Fruit fly (Drosophila melanogaster) whole organism, embryonic: ENCODE data around the gene Pde11.

Experiments used
- Antp ChIP-seq: fragments of 200-800 bp; sonication (Bioruptor generic); optimal IDR thresholded peaks from 3 replicates; lab custom pipeline; 2016; ENCODE audit warnings: missing biosample characterization, missing genetic modification characterization
- Blimp-1 ChIP-seq: fragments of 200-800 bp; sonication (Bioruptor generic); optimal IDR thresholded peaks from 3 replicates; lab custom pipeline; 2018; ENCODE audit warnings: missing biosample characterization, missing genetic modification characterization, mild to moderate bottlenecking, moderate library complexity, missing genetic modification reagents
- BtbVII ChIP-seq: fragments of 200-800 bp; sonication (Bioruptor generic); optimal IDR thresholded peaks from 3 replicates; lab custom pipeline; 2017; ENCODE audit warnings: missing biosample characterization, mild to moderate bottlenecking, missing genetic modification characterization
- CG10959 ChIP-seq: fragments of 200-800 bp; sonication (Bioruptor generic); IDR thresholded peaks from 2 replicates; pipeline ENCODE4 v1.3.6; 2022; ENCODE audit warnings: missing biosample characterization, missing genetic modification characterization
- CG12104 ChIP-seq: fragments of 200-800 bp; sonication (Bioruptor generic); optimal IDR thresholded peaks from 3 replicates; lab custom pipeline; 2016; ENCODE audit warnings: missing biosample characterization, missing genetic modification characterization
- CG12942 ChIP-seq: fragments of 200-800 bp; sonication (Bioruptor generic); optimal IDR thresholded peaks from 3 replicates; lab custom pipeline; 2016; ENCODE audit warnings: missing biosample characterization, missing genetic modification characterization
- CG14710 ChIP-seq: fragments of 200-800 bp; sonication (Bioruptor generic); optimal IDR thresholded peaks from 3 replicates; lab custom pipeline; 2019; ENCODE audit warnings: missing biosample characterization, mild to moderate bottlenecking, missing genetic modification characterization, moderate library complexity
- CG1529 ChIP-seq: fragments of 200-800 bp; sonication (Bioruptor generic); optimal IDR thresholded peaks from 3 replicates; lab custom pipeline; 2018; ENCODE audit warnings: missing biosample characterization, missing genetic modification characterization
- CG1647 ChIP-seq: fragments of 200-800 bp; sonication (Bioruptor generic); optimal IDR thresholded peaks from 3 replicates; lab custom pipeline; 2016; ENCODE audit warnings: missing biosample characterization, missing genetic modification characterization
- CG17361 ChIP-seq: fragments of 200-800 bp; sonication (Bioruptor generic); IDR thresholded peaks from 3 replicates; pipeline ENCODE4 v1.3.6; 2022; ENCODE audit warnings: missing biosample characterization, missing genetic modification characterization
- CG2120 ChIP-seq: fragments of 200-800 bp; sonication (Bioruptor generic); optimal IDR thresholded peaks from 3 replicates; lab custom pipeline; 2016; ENCODE audit warnings: missing biosample characterization, missing genetic modification characterization
- CG2199 ChIP-seq: fragments of 200-800 bp; sonication (Bioruptor generic); IDR thresholded peaks from 3 replicates; pipeline ENCODE4 v1.3.6; 2022; ENCODE audit warnings: missing biosample characterization, missing genetic modification characterization
- CG30431 ChIP-seq: fragments of 200-800 bp; sonication (Bioruptor generic); optimal IDR thresholded peaks from 2 replicates; lab custom pipeline; 2017; ENCODE audit warnings: missing biosample characterization, missing genetic modification characterization
- CG31224 ChIP-seq: fragments of 200-800 bp; sonication (Bioruptor generic); IDR thresholded peaks from 2 replicates; pipeline ENCODE4 v1.3.6; 2022; ENCODE audit warnings: missing biosample characterization, missing genetic modification characterization
- CG31388 ChIP-seq: fragments of 200-800 bp; sonication (Bioruptor generic); optimal IDR thresholded peaks from 2 replicates; lab custom pipeline; 2016; ENCODE audit warnings: missing biosample characterization, missing genetic modification characterization
- CG34376 ChIP-seq: fragments of 200-800 bp; sonication (Bioruptor generic); optimal IDR thresholded peaks from 2 replicates; lab custom pipeline; 2018; ENCODE audit warnings: missing biosample characterization, mild to moderate bottlenecking, missing genetic modification characterization
- CG34422 ChIP-seq: fragments of 200-800 bp; sonication (Bioruptor generic); IDR thresholded peaks from 3 replicates; pipeline ENCODE4 v1.3.6; 2022; ENCODE audit warnings: missing biosample characterization, missing genetic modification characterization
- CG6175 ChIP-seq: fragments of 200-800 bp; sonication (Bioruptor generic); IDR thresholded peaks from 3 replicates; pipeline ENCODE4 v1.3.6; 2022; ENCODE audit warnings: missing biosample characterization, missing genetic modification characterization
- CG6689 ChIP-seq: fragments of 200-800 bp; sonication (Bioruptor generic); IDR thresholded peaks from 2 replicates; pipeline ENCODE4 v1.3.6; 2022; ENCODE audit warnings: missing biosample characterization, missing genetic modification characterization
- CG7839 ChIP-seq: fragments of 200-800 bp; sonication (Bioruptor generic); optimal IDR thresholded peaks from 3 replicates; lab custom pipeline; 2018; ENCODE audit warnings: missing biosample characterization, mild to moderate bottlenecking, missing genetic modification characterization, moderate library complexity
- CG8478 ChIP-seq: fragments of >200 bp; optimal IDR thresholded peaks from 2 replicates; lab custom pipeline; 2018
- CG8765 ChIP-seq: fragments of 200-800 bp; sonication (Bioruptor generic); IDR thresholded peaks from 2 replicates; pipeline ENCODE4 v1.3.6; 2022; ENCODE audit warnings: missing biosample characterization, missing genetic modification characterization
- Doc2 ChIP-seq: fragments of 200-800 bp; sonication (Bioruptor generic); IDR thresholded peaks from 2 replicates; pipeline ENCODE4 v1.3.6; 2022; ENCODE audit warnings: missing biosample characterization, missing genetic modification characterization
- Ets65A ChIP-seq: fragments of 200-800 bp; sonication (Bioruptor generic); peaks from one replicate; lab custom pipeline; 2016; ENCODE audit warnings: missing biosample characterization, missing genetic modification characterization
- Fer2 ChIP-seq: fragments of 200-800 bp; sonication (Bioruptor generic); optimal IDR thresholded peaks from 2 replicates; lab custom pipeline; 2018; ENCODE audit warnings: missing biosample characterization, mild to moderate bottlenecking, missing genetic modification characterization, moderate library complexity
- GATAe ChIP-seq: fragments of 200-800 bp; sonication (Bioruptor generic); conservative IDR thresholded peaks from 2 replicates; pipeline ENCODE4 v1.3.6; 2022; ENCODE audit warnings: missing biosample characterization, missing genetic modification characterization
- HLH3B ChIP-seq: fragments of 200-800 bp; sonication (Bioruptor generic); IDR thresholded peaks from 2 replicates; pipeline ENCODE4 v1.3.6; 2022; ENCODE audit warnings: missing biosample characterization, missing genetic modification characterization
- Hey ChIP-seq: fragments of 200-800 bp; sonication (Bioruptor generic); optimal IDR thresholded peaks from 3 replicates; lab custom pipeline; 2018; ENCODE audit warnings: missing biosample characterization, mild to moderate bottlenecking, missing genetic modification characterization
- Hmx ChIP-seq: fragments of 200-800 bp; sonication (Bioruptor generic); optimal IDR thresholded peaks from 2 replicates; lab custom pipeline; 2016; ENCODE audit warnings: missing biosample characterization, missing genetic modification characterization
- Hr39 ChIP-seq: fragments of >200 bp; optimal IDR thresholded peaks from 2 replicates; lab custom pipeline; 2017
- Mes4 ChIP-seq: fragments of 200-800 bp; sonication (Bioruptor generic); optimal IDR thresholded peaks from 2 replicates; lab custom pipeline; 2016; ENCODE audit warnings: missing biosample characterization, missing genetic modification characterization
- Myb ChIP-seq: fragments of 200-800 bp; sonication (Bioruptor generic); optimal IDR thresholded peaks from 2 replicates; lab custom pipeline; 2016; ENCODE audit warnings: missing biosample characterization, missing genetic modification characterization
- Ravus ChIP-seq: fragments of 200-800 bp; sonication (Bioruptor generic); IDR thresholded peaks from 2 replicates; pipeline ENCODE4 v1.3.6; 2022; ENCODE audit warnings: missing biosample characterization, missing genetic modification characterization
- Rfx ChIP-seq: fragments of 200-800 bp; sonication (Bioruptor generic); IDR thresholded peaks from 2 replicates; pipeline ENCODE4 v1.3.6; 2022; ENCODE audit warnings: missing biosample characterization, missing genetic modification characterization
- ac ChIP-seq: fragments of 200-800 bp; sonication (Bioruptor generic); optimal IDR thresholded peaks from 3 replicates; lab custom pipeline; 2017; ENCODE audit warnings: missing biosample characterization, mild to moderate bottlenecking, missing genetic modification characterization
- ato ChIP-seq: fragments of 200-800 bp; sonication (Bioruptor generic); IDR thresholded peaks from 2 replicates; pipeline ENCODE4 v1.3.6; 2022; ENCODE audit warnings: missing biosample characterization, missing genetic modification characterization; ENCODE audit not compliant: partially characterized antibody
- chif ChIP-seq, 2 experiments: fragments of 200-800 bp; sonication (Bioruptor generic); optimal IDR thresholded peaks; 3 replicates each; lab custom pipeline; 2016; ENCODE audit warnings: missing biosample characterization in 2 of 2, missing genetic modification characterization in 2 of 2
- chn ChIP-seq: fragments of 200-800 bp; sonication (Bioruptor generic); optimal IDR thresholded peaks from 2 replicates; lab custom pipeline; 2016; ENCODE audit warnings: missing biosample characterization, missing genetic modification characterization
- da ChIP-seq: fragments of 200-800 bp; sonication (Bioruptor generic); optimal IDR thresholded peaks from 2 replicates; lab custom pipeline; 2016; ENCODE audit warnings: missing biosample characterization, missing genetic modification characterization
- dpn ChIP-seq, 2 experiments: fragments of 200-800 bp; sonication (Bioruptor generic); optimal IDR thresholded peaks; 3 replicates each; lab custom pipeline; 2016; ENCODE audit warnings: missing biosample characterization in 2 of 2, missing genetic modification characterization in 2 of 2
- gce ChIP-seq: fragments of 200-800 bp; sonication (Bioruptor generic); IDR thresholded peaks from 3 replicates; pipeline ENCODE4 v1.3.6; 2022; ENCODE audit warnings: missing biosample characterization, missing genetic modification characterization
- lilli ChIP-seq: fragments of 200-800 bp; sonication (Bioruptor generic); optimal IDR thresholded peaks from 3 replicates; lab custom pipeline; 2016; ENCODE audit warnings: missing biosample characterization, missing genetic modification characterization
- prd ChIP-seq, 3 experiments: fragments of >200 bp in 2 of 3; fragments of 200-800 bp in 1 of 3; sonication (Bioruptor generic) in 1 of 3; optimal IDR thresholded peaks in 2 of 3; IDR thresholded peaks in 1 of 3; 2 replicates in 2 of 3; 3 replicates in 1 of 3; pipeline versions ENCODE4 v1.3.6 to Lab custom; 2017 to 2022; ENCODE audit warnings: missing biosample characterization in 1 of 3, missing genetic modification characterization in 1 of 3
- repo ChIP-seq: fragments of 200-800 bp; sonication (Bioruptor generic); optimal IDR thresholded peaks from 2 replicates; lab custom pipeline; 2016; ENCODE audit warnings: missing biosample characterization, missing genetic modification characterization
- scrt ChIP-seq: fragments of 200-800 bp; sonication (Bioruptor generic); optimal IDR thresholded peaks from 2 replicates; lab custom pipeline; 2018; ENCODE audit warnings: missing biosample characterization, mild to moderate bottlenecking, missing genetic modification characterization, moderate library complexity
- ssp ChIP-seq: fragments of 200-800 bp; sonication (Bioruptor generic); IDR thresholded peaks from 2 replicates; pipeline ENCODE4 v1.3.6; 2022; ENCODE audit warnings: missing biosample characterization, missing genetic modification characterization
- stc ChIP-seq: fragments of 200-800 bp; sonication (Bioruptor generic); IDR thresholded peaks from 2 replicates; pipeline ENCODE4 v1.3.6; 2022; ENCODE audit warnings: missing biosample characterization, missing genetic modification characterization
- stwl ChIP-seq: fragments of 200-800 bp; sonication (Bioruptor generic); optimal IDR thresholded peaks from 3 replicates; lab custom pipeline; 2018; ENCODE audit warnings: missing biosample characterization, mild to moderate bottlenecking, missing genetic modification characterization, moderate library complexity
- tgo ChIP-seq: fragments of 200-800 bp; sonication (Bioruptor generic); IDR thresholded peaks from 3 replicates; pipeline ENCODE4 v1.3.6; 2022; ENCODE audit warnings: missing biosample characterization, missing genetic modification characterization
- vfl ChIP-seq: fragments of 200-800 bp; sonication (Bioruptor generic); optimal IDR thresholded peaks from 2 replicates; lab custom pipeline; 2016; ENCODE audit warnings: missing biosample characterization, missing genetic modification characterization
- vnd ChIP-seq: fragments of 200-800 bp; sonication (Bioruptor generic); IDR thresholded peaks from 3 replicates; pipeline ENCODE4 v1.3.6; 2022; ENCODE audit warnings: missing biosample characterization, missing genetic modification characterization; ENCODE audit not compliant: partially characterized antibody
- zen2 ChIP-seq: fragments of 200-800 bp; sonication (Bioruptor generic); IDR thresholded peaks from 3 replicates; pipeline ENCODE4 v1.3.6; 2022; ENCODE audit warnings: missing biosample characterization, missing genetic modification characterization; ENCODE audit not compliant: partially characterized antibody

Gene Pde11

dm6 chr2L:18604986-18605385 lies 14.8 kb upstream of the Pde11 start, which contains the start of gene CG10413 (continued):
- peak; percentile 92 for TF ChIP-seq repo
- peak; percentile 87; the same call in 2 of the 3 replicates for TF ChIP-seq CG2199 (GFP tag; lab: Robert Waterston, UW)
- TF ChIP-seq zen2 = no peak
- TF ChIP-seq HLH3B (GFP tag; lab: Robert Waterston, UW) = peak; percentile 96
- TF ChIP-seq CG6175 (GFP tag; lab: Robert Waterston, UW) = peak; percentile 96
- TF ChIP-seq BtbVII = peak; percentile 98
- peak; percentile 99 for TF ChIP-seq chn
- peak; percentile 93 for TF ChIP-seq gce (GFP tag; lab: Robert Waterston, UW)
- TF ChIP-seq Rfx (GFP tag; lab: Robert Waterston, UW) = peak; percentile 99
- no peak for TF ChIP-seq vnd
- TF ChIP-seq CG14710 (tag; lab: Kevin White, UChicago) = peak; percentile 97
- peak; percentile 87 for TF ChIP-seq CG10959 (GFP tag; lab: Robert Waterston, UW)
- TF ChIP-seq Antp (GFP tag; lab: Kevin White, UChicago) = peak; percentile 98
- peak; percentile 98 for TF ChIP-seq CG6689
- TF ChIP-seq CG12104 (GFP tag; lab: Kevin White, UChicago) = peak; percentile 96
- TF ChIP-seq Hey = peak; percentile 92
- TF ChIP-seq Mes4 = peak; percentile 95
- TF ChIP-seq Ravus (GFP tag; lab: Robert Waterston, UW) = peak; percentile 89
- TF ChIP-seq Myb (GFP tag; lab: Kevin White, UChicago) = peak; percentile 89
- TF ChIP-seq Blimp-1 (GFP tag; lab: Kevin White, UChicago) = peak; percentile 96
- TF ChIP-seq Fer2 (tag; lab: Kevin White, UChicago) = peak; percentile 98
- TF ChIP-seq Doc2 (GFP tag; lab: Robert Waterston, UW) = peak; percentile 91
- TF ChIP-seq tgo = peak; percentile 98
- TF ChIP-seq CG30431 (GFP tag; lab: Kevin White, UChicago) = peak; percentile 96
- TF ChIP-seq CG34376 (GFP tag; lab: Kevin White, UChicago) = peak; percentile 98
- TF ChIP-seq CG1647 = peak; percentile 97
- TF ChIP-seq chif (GFP tag; optimal IDR thresholded peaks at IDR 0.05; lab: Kevin White, UChicago) = peak; percentile 97 to 98
- no peak for TF ChIP-seq Hr39 (lab: Kevin White, UChicago)
- peak; percentile 90 for TF ChIP-seq GATAe
- no peak for TF ChIP-seq ato
- TF ChIP-seq CG31224 (GFP tag; lab: Robert Waterston, UW) = peak; percentile 96
- peak; percentile 99 for TF ChIP-seq Ets65A (GFP tag; lab: Kevin White, UChicago)
- peak; percentile 97 for TF ChIP-seq CG12942 (GFP tag; lab: Kevin White, UChicago)
- peak; percentile 96 for TF ChIP-seq da (GFP tag; lab: Kevin White, UChicago)
- TF ChIP-seq CG8765 (GFP tag; lab: Robert Waterston, UW) = peak; percentile 96
- peak; percentile 99 for TF ChIP-seq CG2120 (GFP tag; lab: Kevin White, UChicago)
- TF ChIP-seq ssp (GFP tag; lab: Robert Waterston, UW) = peak; percentile 89
- no peak for TF ChIP-seq prd (optimal IDR thresholded peaks at IDR 0.05; lab: Kevin White, UChicago)
- peak; percentile 99 for TF ChIP-seq prd (GFP tag; IDR thresholded peaks at IDR 0.05; lab: Robert Waterston, UW)
- TF ChIP-seq Hmx (GFP tag; lab: Kevin White, UChicago) = peak; percentile 95
- TF ChIP-seq CG1529 (GFP tag; lab: Kevin White, UChicago) = peak; percentile 96
- TF ChIP-seq dpn (GFP tag; optimal IDR thresholded peaks at IDR 0.05; lab: Kevin White, UChicago) = peak; percentile 98
- peak; percentile 67 for TF ChIP-seq stwl (tag; lab: Kevin White, UChicago)
- no peak for TF ChIP-seq CG8478 (lab: Kevin White, UChicago)
- peak; percentile 94 for TF ChIP-seq scrt (GFP tag; lab: Kevin White, UChicago)
- TF ChIP-seq CG7839 (tag; lab: Kevin White, UChicago) = peak; percentile 98
- TF ChIP-seq stc (GFP tag; lab: Robert Waterston, UW) = peak; percentile 96
- TF ChIP-seq CG17361 = peak; percentile 98
- TF ChIP-seq CG31388 = peak; percentile 95
- peak; percentile 97 for TF ChIP-seq vfl (GFP tag; lab: Kevin White, UChicago)
- peak; percentile 99 for TF ChIP-seq lilli (GFP tag; lab: Kevin White, UChicago)
- peak; percentile 98; the same call in 2 of the 3 replicates for TF ChIP-seq CG34422 (GFP tag; lab: Robert Waterston, UW)
- TF ChIP-seq ac (GFP tag; lab: Kevin White, UChicago) = peak; percentile 96
